Worm (Caenorhabditis elegans): ENCODE measurements around the gene unc-112.
A peak's percentile ranks its signal among the peaks of the same experiment; 100 is the strongest.

Gene unc-112

DNA sequence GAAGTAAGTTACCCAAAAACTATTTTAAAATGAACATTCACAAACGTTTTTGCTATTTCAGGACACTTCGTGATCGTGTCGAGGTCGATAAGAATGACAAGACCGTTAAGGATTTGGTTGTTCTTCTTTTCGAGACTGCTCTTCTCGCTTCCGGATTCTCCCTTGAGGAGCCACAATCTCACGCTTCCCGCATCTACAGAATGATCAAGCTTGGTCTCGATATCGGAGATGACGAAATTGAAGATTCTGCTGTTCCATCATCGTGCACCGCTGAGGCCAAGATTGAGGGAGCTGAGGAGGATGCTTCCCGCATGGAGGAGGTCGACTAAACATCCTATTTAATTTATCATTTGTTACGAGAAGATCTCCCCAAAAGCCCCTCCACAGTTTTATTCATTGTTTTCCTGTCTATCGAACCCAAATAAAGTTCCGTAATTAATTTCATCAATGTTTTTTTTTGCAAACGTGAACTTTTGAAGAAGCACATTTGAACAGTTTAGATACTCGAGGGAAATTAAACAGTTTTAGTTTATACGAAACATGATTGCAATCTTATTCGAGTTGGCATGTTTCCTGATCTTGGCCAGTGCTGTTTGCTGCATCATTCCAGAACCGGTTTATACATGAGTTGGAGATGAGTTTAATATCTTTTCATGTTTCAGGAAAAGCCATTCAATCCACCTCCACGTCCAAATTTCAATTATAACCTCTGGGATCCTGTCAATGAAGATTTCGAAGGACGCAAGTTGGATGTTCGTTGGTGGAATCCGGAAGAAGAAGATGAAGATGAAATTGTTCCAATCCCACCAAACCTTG is 8.1 kb downstream of the unc-112 start, which contains the start of gene C47E8.11 (continued):
- peak; percentile 6 for TF ChIP-seq unc-55 (GFP tag; optimal IDR thresholded peaks at IDR 0.05)
- no peak for TF ChIP-seq peb-1 (tag; optimal IDR thresholded peaks at IDR 0.05)
- TF ChIP-seq gmeb-1 (tag; optimal IDR thresholded peaks at IDR 0.05): peak; percentile 53
- peak; percentile 63 for TF ChIP-seq lin-13 (GFP tag; optimal IDR thresholded peaks at IDR 0.05)
- TF ChIP-seq nhr-10 (tag; optimal IDR thresholded peaks at IDR 0.05): no peak
- TF ChIP-seq mbf-1 (tag; optimal IDR thresholded peaks at IDR 0.05): no peak
- TF ChIP-seq nhr-21 (tag; optimal IDR thresholded peaks at IDR 0.05): no peak
- peak; percentile 93 for TF ChIP-seq skn-1 (tag; optimal IDR thresholded peaks at IDR 0.05)
- TF ChIP-seq lin-39 (tag; optimal IDR thresholded peaks at IDR 0.05): no peak
- no peak for TF ChIP-seq nhr-6 (tag; optimal IDR thresholded peaks at IDR 0.05)
- TF ChIP-seq lsy-2 (tag; optimal IDR thresholded peaks at IDR 0.05): peak; percentile 6 to 76
- TF ChIP-seq nhr-129 (tag; optimal IDR thresholded peaks at IDR 0.05): peak; percentile 65
- no peak for TF ChIP-seq fos-1 (tag; optimal IDR thresholded peaks at IDR 0.05)
- no peak for TF ChIP-seq unc-62 (GFP tag; optimal IDR thresholded peaks at IDR 0.05)

- TF ChIP-seq skn-1 (tag; optimal IDR thresholded peaks at IDR 0.05): peak; percentile 21
- peak; percentile 16 for TF ChIP-seq ztf-4 (tag; optimal IDR thresholded peaks at IDR 0.05)
- TF ChIP-seq mdl-1 (tag; optimal IDR thresholded peaks at IDR 0.05): no peak
- peak; percentile 56 for TF ChIP-seq lin-11 (tag; optimal IDR thresholded peaks at IDR 0.05)
- peak; percentile 60 for TF ChIP-seq ama-1 (optimal IDR thresholded peaks at IDR 0.05)
These were observed 9.1 kb downstream of the unc-112 start for ce11 chrV:14687106-14687964.

ce11 chrV:14686231-14687105 is 10.0 kb downstream of the unc-112 start:
- TF ChIP-seq dmd-4 (tag; optimal IDR thresholded peaks at IDR 0.05): no peak
- TF ChIP-seq skn-1 (tag; optimal IDR thresholded peaks at IDR 0.05): peak; percentile 12
- no peak for TF ChIP-seq ZK546.5 (tag; optimal IDR thresholded peaks at IDR 0.05)
- TF ChIP-seq ztf-11 (tag; optimal IDR thresholded peaks at IDR 0.05): no peak
- no peak for TF ChIP-seq sma-3 (GFP tag; optimal IDR thresholded peaks at IDR 0.05)
- TF ChIP-seq nhr-129 (tag; optimal IDR thresholded peaks at IDR 0.05): peak; percentile 32
- TF ChIP-seq ama-1 (optimal IDR thresholded peaks at IDR 0.05): peak; percentile 90
- no peak for TF ChIP-seq zag-1 (tag; optimal IDR thresholded peaks at IDR 0.05)
- TF ChIP-seq nhr-77 (tag; optimal IDR thresholded peaks at IDR 0.05): no peak
- TF ChIP-seq F13H6.1 (tag; optimal IDR thresholded peaks at IDR 0.05): no peak

DNA sequence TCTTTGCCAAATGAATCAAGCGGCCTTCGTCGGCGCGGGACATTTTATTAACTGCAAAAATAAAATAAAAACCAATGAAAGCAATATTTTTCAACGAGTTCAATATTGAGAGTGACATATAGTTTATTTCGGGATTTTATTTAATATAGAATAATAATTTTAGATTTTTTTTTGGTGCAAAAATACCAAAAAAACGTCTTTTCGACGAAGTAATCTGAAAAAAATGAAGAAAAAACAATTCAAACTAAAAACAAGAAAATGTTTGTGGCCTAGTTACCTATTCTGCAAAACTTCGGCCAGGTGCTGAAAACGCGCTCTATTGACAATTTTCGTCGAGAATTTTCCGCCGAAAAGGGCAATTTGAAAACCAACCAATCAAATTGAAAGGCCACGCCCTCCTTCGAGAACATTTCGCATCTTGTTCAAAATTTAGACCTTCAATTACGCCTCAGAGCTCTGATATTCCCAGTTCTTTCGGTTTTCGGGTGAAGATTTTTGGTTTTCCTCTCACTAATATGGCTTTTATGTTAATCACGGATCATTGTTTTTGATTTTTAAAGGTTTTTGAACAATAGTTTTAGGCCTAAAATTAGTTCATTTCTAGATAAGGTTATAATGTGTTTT is 10.9 kb downstream of the unc-112 start, which contains the start of gene C47E8.4:
Gene C47E8.4, minus strand, starts transcription at position 51 of the 624 bp plus-strand sequence.
- TF ChIP-seq lin-39 (tag; optimal IDR thresholded peaks at IDR 0.05) (peak; percentile 68), aly-2 (tag; optimal IDR thresholded peaks at IDR 0.05) (no peak), ztf-1 (GFP tag; conservative IDR thresholded peaks at IDR 0.05) (peak; percentile 91; the same call in 1 of the 2 replicates), crh-2 (tag; optimal IDR thresholded peaks at IDR 0.05) (peak; percentile 98), blmp-1 (tag; optimal IDR thresholded peaks at IDR 0.05; ENCODE audit: insufficient read depth) (peak; percentile 89), F13H6.1 (tag; optimal IDR thresholded peaks at IDR 0.05) (peak; percentile 98), nhr-25 (tag; optimal IDR thresholded peaks at IDR 0.05) (peak; percentile 98), fos-1 (tag; optimal IDR thresholded peaks at IDR 0.05) (peak; percentile 89), gmeb-1 (tag; optimal IDR thresholded peaks at IDR 0.05) (peak; percentile 95), nhr-129 (tag; optimal IDR thresholded peaks at IDR 0.05) (peak; percentile 97), egl-27 (tag; optimal IDR thresholded peaks at IDR 0.05) (peak; percentile 95), lin-13 (GFP tag; optimal IDR thresholded peaks at IDR 0.05) (peak; percentile 97), snpc-4 (tag; optimal IDR thresholded peaks at IDR 0.05) (peak; percentile 90), zag-1 (tag; optimal IDR thresholded peaks at IDR 0.05) (peak; percentile 93), R02D3.7 (tag; optimal IDR thresholded peaks at IDR 0.05) (peak; percentile 81), unc-62 (GFP tag; optimal IDR thresholded peaks at IDR 0.05) (peak; percentile 83), peb-1 (tag; optimal IDR thresholded peaks at IDR 0.05) (no peak), elt-3 (tag; optimal IDR thresholded peaks at IDR 0.05) (no peak), nhr-77 (tag; optimal IDR thresholded peaks at IDR 0.05) (peak; percentile 83), mbf-1 (tag; optimal IDR thresholded peaks at IDR 0.05) (peak; percentile 54), nhr-6 (tag; optimal IDR thresholded peaks at IDR 0.05) (no peak), alr-1 (tag; optimal IDR thresholded peaks at IDR 0.05) (no peak), dmd-4 (tag; optimal IDR thresholded peaks at IDR 0.05) (peak; percentile 65), ama-1 (optimal IDR thresholded peaks at IDR 0.05) (peak; percentile 93), Y55F3AM.14 (GFP tag; optimal IDR thresholded peaks at IDR 0.05) (peak; percentile 94), ztf-4 (tag; optimal IDR thresholded peaks at IDR 0.05) (peak; percentile 98), lsy-2 (tag; optimal IDR thresholded peaks at IDR 0.05) (peak; percentile 97 to 98), ztf-11 (tag; optimal IDR thresholded peaks at IDR 0.05) (peak; percentile 68), sma-9 (GFP tag; optimal IDR thresholded peaks at IDR 0.05) (peak; percentile 99), sma-9 (tag; optimal IDR thresholded peaks at IDR 0.05) (no peak), mdl-1 (tag; optimal IDR thresholded peaks at IDR 0.05) (peak; percentile 11 to 74)
